ENCODE assay signal across 4 fruit fly cellular contexts in genomic region chr2L:5751448-5751847, dm6.
TF ChIP-seq lines count a peak whose summit lies in the region.

No protein-coding gene starts in this region.

- TF ChIP-seq CTCF in whole organism, embryonic (GFP tag; optimal IDR thresholded peaks at IDR 0.05; lab: Kevin White, UChicago) = no peak

TF ChIP-seq in whole organism, embryonic, 481 proteins besides CTCF, POLR2A, EP300 and RAD21 (continues in another document):
- no peak for TF ChIP-seq klu (GFP tag; IDR thresholded peaks at IDR 0.05; lab: Robert Waterston, UW)
- 0 out of 2 replicates have a peak, but pooled peaks have one; percentile 37 for TF ChIP-seq lmd (GFP tag; IDR thresholded peaks at IDR 0.05; lab: Robert Waterston, UW)
- no peak for TF ChIP-seq her (GFP tag; optimal IDR thresholded peaks at IDR 0.05; lab: Kevin White, UChicago)
- TF ChIP-seq CG4820 (GFP tag; optimal IDR thresholded peaks at IDR 0.05; lab: Kevin White, UChicago) = no peak
- no peak for TF ChIP-seq dmrt99B (tag; optimal IDR thresholded peaks at IDR 0.05; lab: Kevin White, UChicago)
- no peak for TF ChIP-seq Bteb2 (GFP tag; optimal IDR thresholded peaks at IDR 0.05; lab: Kevin White, UChicago)
- no peak for TF ChIP-seq lbe (GFP tag; optimal IDR thresholded peaks at IDR 0.05; lab: Kevin White, UChicago)
- no peak for TF ChIP-seq CG10462 (GFP tag; optimal IDR thresholded peaks at IDR 0.05; lab: Kevin White, UChicago)
- no peak for TF ChIP-seq CG31388 (GFP tag; optimal IDR thresholded peaks at IDR 0.05; lab: Kevin White, UChicago)
- TF ChIP-seq dimm (GFP tag; IDR thresholded peaks at IDR 0.05; lab: Robert Waterston, UW) = no peak
- TF ChIP-seq CG11247 (GFP tag; IDR thresholded peaks at IDR 0.05; lab: Robert Waterston, UW) = 0 out of 2 replicates have a peak, but pooled peaks have one; percentile 21
- TF ChIP-seq danr (GFP tag; IDR thresholded peaks at IDR 0.05; lab: Robert Waterston, UW) = no peak
- TF ChIP-seq row (GFP tag; IDR thresholded peaks at IDR 0.05; lab: Robert Waterston, UW) = peak; percentile 38; the same call in 1 of the 3 replicates
- TF ChIP-seq sens (GFP tag; lab: Kevin White, UChicago) = peak; percentile 38
- no peak for TF ChIP-seq jigr1 (GFP tag; IDR thresholded peaks at IDR 0.05; lab: Robert Waterston, UW)
- no peak for TF ChIP-seq bigmax (GFP tag; optimal IDR thresholded peaks at IDR 0.05; lab: Kevin White, UChicago)
- TF ChIP-seq CG12744 (GFP tag; optimal IDR thresholded peaks at IDR 0.05; lab: Kevin White, UChicago) = no peak
- TF ChIP-seq Poxn (GFP tag; IDR thresholded peaks at IDR 0.05; lab: Robert Waterston, UW) = no peak
- TF ChIP-seq bbx (GFP tag; IDR thresholded peaks at IDR 0.05; lab: Robert Waterston, UW; ENCODE audit: partially characterized antibody) = no peak
- peak; percentile 29 for TF ChIP-seq nom (GFP tag; optimal IDR thresholded peaks at IDR 0.05; lab: Kevin White, UChicago)
- TF ChIP-seq CG34422 (GFP tag; IDR thresholded peaks at IDR 0.05; lab: Robert Waterston, UW) = no peak
- peak; percentile 14 for TF ChIP-seq CG11504 (tag; optimal IDR thresholded peaks at IDR 0.05; lab: Kevin White, UChicago)
- no peak for TF ChIP-seq Nf-YB (GFP tag; optimal IDR thresholded peaks at IDR 0.05; lab: Kevin White, UChicago)

TF ChIP-seq in whole organism, prepupa, 60 proteins besides CTCF, POLR2A, EP300 and RAD21 (continues in another document):
- TF ChIP-seq salr (GFP tag; optimal IDR thresholded peaks at IDR 0.05; lab: Kevin White, UChicago) (peak in 1 of 2 experiments; percentile 7), acj6 (GFP tag; optimal IDR thresholded peaks at IDR 0.05; lab: Kevin White, UChicago) (peak; percentile 40), Eip75B (GFP tag; optimal IDR thresholded peaks at IDR 0.05; lab: Kevin White, UChicago) (peak; percentile 41), Eip78C (GFP tag; lab: Kevin White, UChicago) (peak; percentile 91), CG9139 (GFP tag; optimal IDR thresholded peaks at IDR 0.05; lab: Kevin White, UChicago) (peak; percentile 21), eg (GFP tag; IDR thresholded peaks at IDR 0.05; lab: Robert Waterston, UW) (no peak), ss (GFP tag; optimal IDR thresholded peaks at IDR 0.05; lab: Kevin White, UChicago) (peak; percentile 47 to 78), dsx (GFP tag; optimal IDR thresholded peaks at IDR 0.05; lab: Kevin White, UChicago; ENCODE audit: poor library complexity, severe bottlenecking) (peak; percentile 68), CG6808 (GFP tag; optimal IDR thresholded peaks at IDR 0.05; lab: Kevin White, UChicago) (peak; percentile 61), esn (GFP tag; optimal IDR thresholded peaks at IDR 0.05; lab: Kevin White, UChicago) (peak; percentile 62), CG6163 (GFP tag; IDR thresholded peaks at IDR 0.05; lab: Robert Waterston, UW) (peak; percentile 72), OdsH (GFP tag; optimal IDR thresholded peaks at IDR 0.05; lab: Kevin White, UChicago) (peak; percentile 60), CG3919 (GFP tag; optimal IDR thresholded peaks at IDR 0.05; lab: Kevin White, UChicago) (peak; percentile 55), CG31627 (GFP tag; optimal IDR thresholded peaks at IDR 0.05; lab: Kevin White, UChicago) (peak; percentile 53), CG16779 (tag; optimal IDR thresholded peaks at IDR 0.05; lab: Kevin White, UChicago) (no peak), CG34406 (GFP tag; optimal IDR thresholded peaks at IDR 0.05; lab: Kevin White, UChicago) (peak; percentile 26), svp (GFP tag; lab: Kevin White, UChicago) (peak; percentile 73), net (GFP tag; optimal IDR thresholded peaks at IDR 0.05; lab: Kevin White, UChicago) (peak; percentile 31), CG6792 (GFP tag; optimal IDR thresholded peaks at IDR 0.05; lab: Kevin White, UChicago) (peak; percentile 56), Met (GFP tag; optimal IDR thresholded peaks at IDR 0.05; lab: Kevin White, UChicago) (peak; percentile 28), CG10631 (GFP tag; optimal IDR thresholded peaks at IDR 0.05; lab: Kevin White, UChicago) (peak; percentile 57), fd59A (GFP tag; optimal IDR thresholded peaks at IDR 0.05; lab: Kevin White, UChicago) (peak; percentile 41), CG11902 (GFP tag; optimal IDR thresholded peaks at IDR 0.05; lab: Kevin White, UChicago) (peak; percentile 22), Ets21C (GFP tag; optimal IDR thresholded peaks at IDR 0.05; lab: Kevin White, UChicago) (no peak)

TF ChIP-seq in whole organism, pupa, 21 proteins besides CTCF, POLR2A, EP300 and RAD21:
- TF ChIP-seq Pif1B (GFP tag; optimal IDR thresholded peaks at IDR 0.05; lab: Kevin White, UChicago) (peak; percentile 53), CG9948 (tag; optimal IDR thresholded peaks at IDR 0.05; lab: Kevin White, UChicago) (peak; percentile 62), EcR (GFP tag; optimal IDR thresholded peaks at IDR 0.05; lab: Kevin White, UChicago) (no peak), gl (tag; optimal IDR thresholded peaks at IDR 0.05; lab: Kevin White, UChicago) (peak; percentile 36), D1 (tag; optimal IDR thresholded peaks at IDR 0.05; lab: Kevin White, UChicago) (peak; percentile 31), CG17806 (tag; optimal IDR thresholded peaks at IDR 0.05; lab: Kevin White, UChicago) (peak; percentile 74), fd96Ca (GFP tag; IDR thresholded peaks at IDR 0.05; lab: Robert Waterston, UW) (no peak), CG4496 (GFP tag; IDR thresholded peaks at IDR 0.05; lab: Robert Waterston, UW) (no peak), CG10348 (GFP tag; IDR thresholded peaks at IDR 0.05; lab: Robert Waterston, UW) (no peak), Pif1A (GFP tag; optimal IDR thresholded peaks at IDR 0.05; lab: Kevin White, UChicago) (peak; percentile 13), CG8159 (tag; optimal IDR thresholded peaks at IDR 0.05; lab: Kevin White, UChicago) (peak; percentile 82), Snoo (tag; optimal IDR thresholded peaks at IDR 0.05; lab: Kevin White, UChicago) (peak; percentile 11), CG15710 (tag; optimal IDR thresholded peaks at IDR 0.05; lab: Kevin White, UChicago) (peak; percentile 75), CG34367 (tag; optimal IDR thresholded peaks at IDR 0.05; lab: Kevin White, UChicago) (peak; percentile 67), CG12605 (GFP tag; IDR thresholded peaks at IDR 0.05; lab: Robert Waterston, UW) (no peak)

TF ChIP-seq in whole organism, wandering third instar larva, 38 proteins besides CTCF, POLR2A, EP300 and RAD21:
- TF ChIP-seq foxo (GFP tag; optimal IDR thresholded peaks at IDR 0.05; lab: Kevin White, UChicago) (peak in 1 of 2 experiments; percentile 28), Rel (GFP tag; optimal IDR thresholded peaks at IDR 0.05; lab: Kevin White, UChicago) (no peak), Rel (tag; optimal IDR thresholded peaks at IDR 0.05; lab: Kevin White, UChicago) (no peak), CG32264 (GFP tag; optimal IDR thresholded peaks at IDR 0.05; lab: Kevin White, UChicago) (no peak), br (GFP tag; optimal IDR thresholded peaks at IDR 0.05; lab: Kevin White, UChicago) (peak; percentile 28), tai (GFP tag; optimal IDR thresholded peaks at IDR 0.05; lab: Kevin White, UChicago) (no peak), psq (GFP tag; optimal IDR thresholded peaks at IDR 0.05; lab: Kevin White, UChicago) (peak; percentile 42), Sp1 (GFP tag; optimal IDR thresholded peaks at IDR 0.05; lab: Kevin White, UChicago) (peak; percentile 24), rgr (GFP tag; optimal IDR thresholded peaks at IDR 0.05; lab: Kevin White, UChicago) (peak; percentile 33), h (GFP tag; optimal IDR thresholded peaks at IDR 0.05; lab: Kevin White, UChicago) (peak; percentile 50), OdsH (GFP tag; optimal IDR thresholded peaks at IDR 0.05; lab: Kevin White, UChicago) (peak; percentile 38), HLH106 (tag; optimal IDR thresholded peaks at IDR 0.05; lab: Kevin White, UChicago) (peak; percentile 31), fru (GFP tag; optimal IDR thresholded peaks at IDR 0.05; lab: Kevin White, UChicago) (peak; percentile 55), woc (GFP tag; optimal IDR thresholded peaks at IDR 0.05; lab: Kevin White, UChicago) (peak; percentile 50), ey (GFP tag; optimal IDR thresholded peaks at IDR 0.05; lab: Kevin White, UChicago) (peak; percentile 40), CrebA (GFP tag; optimal IDR thresholded peaks at IDR 0.05; lab: Kevin White, UChicago; ENCODE audit: borderline replicate concordance) (no peak)

Comparison
In these comparisons a context has a peak if more than half of its experiments do, and no peak if none do; other contexts are left out.
1. Of the 7 proteins assayed by ChIP-seq in both whole organism, embryonic and whole organism, prepupa: peak only in whole organism, embryonic: none; only in whole organism, prepupa: Hr39, Lpt and Sox102F; in both: none; in neither: 4.